Worm (Caenorhabditis elegans) whole organism, late embryonic: ENCODE results near the gene C35A5.5.

ENCODE experiments used
- F13H6.1 ChIP-seq: sonication (generic microtip); optimal IDR thresholded peaks from 2 replicates; lab custom pipeline; 2016; ENCODE audit warnings: missing genetic modification characterization, missing compliant biosample characterization
- ama-1 ChIP-seq: fragments of 150-350 bp; optimal IDR thresholded peaks from 2 replicates; lab custom pipeline; 2014
- ceh-34 ChIP-seq: sonication (generic microtip); optimal IDR thresholded peaks from 2 replicates; lab custom pipeline; 2016; ENCODE audit warnings: mild to moderate bottlenecking, missing genetic modification characterization, missing compliant biosample characterization
- lin-11 ChIP-seq: fragments of 200-800 bp; sonication (Bioruptor generic); optimal IDR thresholded peaks from 2 replicates; lab custom pipeline; 2018; ENCODE audit warnings: mild to moderate bottlenecking, missing genetic modification characterization, missing compliant biosample characterization
- rnt-1 ChIP-seq: sonication (generic microtip); optimal IDR thresholded peaks from 2 replicates; lab custom pipeline; 2016; ENCODE audit warnings: missing genetic modification characterization, missing compliant biosample characterization
- tbx-2 ChIP-seq: sonication (generic microtip); optimal IDR thresholded peaks from 2 replicates; lab custom pipeline; 2016; ENCODE audit warnings: missing genetic modification characterization, missing compliant biosample characterization

ce11 chrV:10457247-10457646 is 48.4 kb upstream of the C35A5.5 start, which contains the start of gene F22E12.1:
- TF ChIP-seq F13H6.1 (no peak), lin-11 (tag; lab: Kevin White, UChicago) (no peak), tbx-2 (tag; lab: Kevin White, UChicago) (no peak), rnt-1 (tag; lab: Kevin White, UChicago) (no peak), ama-1 (lab: Kevin White, UChicago) (no peak), ceh-34 (tag; lab: Kevin White, UChicago) (no peak)
